Worm (Caenorhabditis elegans) whole organism, midembryonic: Measurements from ENCODE around the gene F53E10.6.
"Not testable (repeated sequence)": the region's sequence is repeated elsewhere in the genome, so short reads cannot be mapped to it uniquely, and the experiment has no call there.

Source experiments
- T22C8.4 ChIP-seq: fragments of 200-800 bp; sonication (Bioruptor generic); IDR thresholded peaks from 2 replicates; pipeline ENCODE4 v1.3.6; 2022; ENCODE audit warnings: missing genetic modification characterization, missing compliant biosample characterization
- cog-1 ChIP-seq: sonication (generic microtip); optimal IDR thresholded peaks from 2 replicates; lab custom pipeline; 2016; ENCODE audit warnings: missing genetic modification characterization, missing compliant biosample characterization
- flt-1 ChIP-seq: fragments of 200-800 bp; sonication (Bioruptor generic); IDR thresholded peaks from 2 replicates; pipeline ENCODE4 v1.3.6; 2022; ENCODE audit warnings: missing genetic modification characterization, missing compliant biosample characterization
- klf-2 ChIP-seq: fragments of 200-800 bp; sonication (Bioruptor generic); conservative IDR thresholded peaks from 2 replicates; pipeline ENCODE4 v1.3.6; 2022; ENCODE audit warnings: missing genetic modification reagents, missing genetic modification characterization, missing compliant biosample characterization
- med-1 ChIP-seq: sonication (generic microtip); optimal IDR thresholded peaks from 2 replicates; lab custom pipeline; 2017; ENCODE audit warnings: missing genetic modification characterization, mild to moderate bottlenecking, missing compliant biosample characterization, antibody characterized with exemption, missing genetic modification reagents; ENCODE audit not compliant: insufficient read depth
- ref-1 ChIP-seq: fragments of 200-800 bp; sonication (Bioruptor generic); conservative IDR thresholded peaks from 2 replicates; pipeline ENCODE4 v1.3.6; 2022; ENCODE audit warnings: missing genetic modification reagents, missing genetic modification characterization, missing compliant biosample characterization
- tab-1 ChIP-seq: fragments of 200-800 bp; sonication (Bioruptor generic); IDR thresholded peaks from 2 replicates; pipeline ENCODE4 v1.3.6; 2022; ENCODE audit warnings: missing genetic modification characterization, missing compliant biosample characterization
- ztf-23 ChIP-seq: fragments of 200-800 bp; sonication (Bioruptor generic); IDR thresholded peaks from 2 replicates; pipeline ENCODE4 v1.3.6; 2022; ENCODE audit warnings: missing genetic modification reagents, missing genetic modification characterization, missing compliant biosample characterization
- ztf-29 ChIP-seq: fragments of 200-800 bp; sonication (Bioruptor generic); IDR thresholded peaks from 2 replicates; pipeline ENCODE4 v1.3.6; 2022; ENCODE audit warnings: missing genetic modification reagents, missing genetic modification characterization, missing compliant biosample characterization

Gene F53E10.6

DNA sequence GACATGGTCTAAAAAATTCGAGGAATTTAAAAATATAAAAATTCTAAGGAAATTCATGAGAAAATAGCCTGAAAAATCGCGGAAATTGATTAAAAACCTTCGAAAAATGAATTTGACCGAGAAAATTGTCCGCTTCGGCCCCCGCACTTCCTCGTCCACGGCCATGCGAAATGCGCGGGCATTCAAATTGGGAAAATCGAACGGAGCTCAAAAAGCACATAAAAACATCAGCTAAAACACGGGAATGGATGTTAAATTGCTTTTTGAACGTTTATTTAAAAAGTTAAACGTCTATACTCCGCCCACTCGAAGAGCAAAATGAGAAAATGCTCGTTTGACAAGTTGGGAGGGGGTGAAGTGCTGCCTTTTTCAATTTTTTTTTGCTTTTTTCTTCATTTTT, at the start of gene F53E10.6:
Gene F53E10.6 (minus strand): TSS at position 8 of the 400 bp plus-strand sequence.
- TF ChIP-seq T22C8.4 (GFP tag; lab: Robert Waterston, UW) (no peak), ztf-23 (GFP tag; lab: Robert Waterston, UW) (no peak), cog-1 (tag; lab: Kevin White, UChicago) (peak; percentile 4)

DNA sequence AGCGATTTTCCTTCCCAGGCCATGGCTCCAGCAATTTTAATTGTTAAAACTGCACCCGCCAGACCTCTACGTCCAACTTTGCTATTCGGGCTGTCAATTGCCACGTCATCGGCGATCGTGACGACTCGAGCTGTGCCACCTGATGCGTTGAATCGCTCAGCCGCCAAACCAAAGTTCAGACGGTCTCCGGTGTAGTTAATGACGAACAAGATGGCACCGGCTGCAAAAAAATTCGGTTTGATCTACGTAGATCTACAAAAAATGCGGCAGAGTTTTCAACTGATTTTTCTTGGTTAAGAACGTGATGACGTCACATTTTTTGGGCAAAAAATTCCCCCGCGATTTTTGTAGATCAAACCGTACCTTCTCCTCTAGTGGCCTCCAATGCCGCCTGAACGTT, 48.1 kb upstream of the F53E10.6 start:
- TF ChIP-seq tab-1, result no peak
- TF ChIP-seq ztf-29 (GFP tag; lab: Robert Waterston, UW), result no peak
- no peak for TF ChIP-seq ref-1 (GFP tag; lab: Robert Waterston, UW)
- TF ChIP-seq T22C8.4 (GFP tag; lab: Robert Waterston, UW), result no peak
- TF ChIP-seq ztf-23 (GFP tag; lab: Robert Waterston, UW), result no peak
- no peak for TF ChIP-seq med-1 (GFP tag; lab: Kevin White, UChicago)
- TF ChIP-seq flt-1 (GFP tag; lab: Robert Waterston, UW), result no peak
- TF ChIP-seq klf-2 (GFP tag; lab: Robert Waterston, UW), result no peak
- no peak for TF ChIP-seq cog-1 (tag; lab: Kevin White, UChicago)

DNA sequence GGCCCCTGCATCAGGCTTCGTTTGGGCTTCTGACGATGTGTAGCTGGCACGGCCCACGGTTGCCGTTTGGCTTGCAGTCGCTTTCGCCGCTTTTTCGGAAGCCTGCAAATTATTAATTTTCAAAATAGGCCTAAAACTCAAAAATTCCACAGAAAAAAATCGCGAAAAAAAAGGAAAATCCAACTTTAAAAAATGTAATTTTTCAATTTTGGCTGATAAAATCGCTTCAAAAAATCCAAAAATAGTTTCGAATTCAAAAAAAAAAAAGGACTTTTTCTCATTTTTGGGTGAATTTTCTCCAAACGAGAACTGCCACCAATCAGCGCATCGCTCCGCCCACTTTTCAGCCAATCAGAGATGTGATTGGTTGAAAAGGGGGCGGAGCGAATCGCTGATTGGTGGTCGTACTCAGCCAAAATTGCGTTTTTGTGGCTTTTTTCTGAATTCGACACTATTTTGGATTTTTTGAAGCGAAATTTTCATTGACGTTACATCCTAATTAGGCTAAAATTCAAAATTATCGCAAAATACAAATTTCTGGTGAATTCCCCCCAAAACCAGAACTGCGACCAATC, 44.4 kb upstream of the F53E10.6 start:
- TF ChIP-seq med-1 (GFP tag; lab: Kevin White, UChicago), result no peak
- TF ChIP-seq ztf-23 (GFP tag; lab: Robert Waterston, UW), result no peak
- no peak for TF ChIP-seq ref-1 (GFP tag; lab: Robert Waterston, UW)
- no peak for TF ChIP-seq T22C8.4 (GFP tag; lab: Robert Waterston, UW)

DNA sequence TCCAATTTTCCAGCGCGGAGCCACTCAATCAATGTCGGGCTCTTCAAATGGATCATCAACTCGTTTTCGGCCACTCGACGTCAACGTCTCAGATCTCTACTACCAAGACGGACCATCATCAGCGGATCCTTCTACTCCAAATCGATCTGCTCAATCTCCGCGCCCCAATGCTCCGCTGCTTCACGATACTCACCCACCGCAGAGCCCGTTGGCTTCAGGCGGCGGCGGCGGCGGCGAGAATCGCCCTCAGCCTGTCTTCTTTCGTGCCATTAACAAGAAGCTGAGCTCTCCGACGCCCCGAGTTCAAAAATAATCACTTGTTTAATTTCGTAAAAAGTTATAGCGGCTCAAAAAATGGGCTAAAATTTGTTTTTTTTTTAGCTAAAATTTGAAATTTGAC, 43.2 kb upstream of the F53E10.6 start:
- TF ChIP-seq tab-1 (no peak), med-1 (GFP tag; lab: Kevin White, UChicago) (no peak), ztf-29 (GFP tag; lab: Robert Waterston, UW) (no peak), klf-2 (GFP tag; lab: Robert Waterston, UW) (no peak), flt-1 (GFP tag; lab: Robert Waterston, UW) (no peak), ztf-23 (GFP tag; lab: Robert Waterston, UW) (no peak), ref-1 (GFP tag; lab: Robert Waterston, UW) (no peak), cog-1 (tag; lab: Kevin White, UChicago) (no peak), T22C8.4 (GFP tag; lab: Robert Waterston, UW) (no peak)

DNA sequence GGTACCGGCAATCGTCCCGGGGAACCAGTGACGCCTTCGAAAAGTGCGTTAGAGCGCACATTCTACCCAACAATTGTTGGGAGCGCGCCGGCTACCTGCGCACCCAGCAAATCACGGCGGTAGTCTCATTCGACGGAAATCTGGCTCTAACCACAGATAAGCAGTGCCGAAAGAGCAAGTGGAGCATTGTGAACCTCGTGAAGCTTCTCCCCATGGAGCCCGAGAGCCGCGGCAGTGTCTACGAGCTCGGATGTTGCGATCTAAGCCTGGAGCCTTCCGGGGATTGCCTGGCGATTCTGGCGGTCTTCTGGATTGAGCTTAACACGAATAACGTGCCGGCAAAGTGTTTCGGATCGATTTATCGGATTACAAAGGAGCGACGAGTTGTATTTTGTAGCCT, 36.6 kb upstream of the F53E10.6 start:
- TF ChIP-seq med-1 (GFP tag; lab: Kevin White, UChicago), result no peak
- TF ChIP-seq tab-1, result no peak
- no peak for TF ChIP-seq ref-1 (GFP tag; lab: Robert Waterston, UW)
- no peak for TF ChIP-seq cog-1 (tag; lab: Kevin White, UChicago)
- no peak for TF ChIP-seq flt-1 (GFP tag; lab: Robert Waterston, UW)
- TF ChIP-seq klf-2 (GFP tag; lab: Robert Waterston, UW), result no peak
- no peak for TF ChIP-seq T22C8.4 (GFP tag; lab: Robert Waterston, UW)
- TF ChIP-seq ztf-29 (GFP tag; lab: Robert Waterston, UW), result no peak
- TF ChIP-seq ztf-23 (GFP tag; lab: Robert Waterston, UW), result no peak

DNA sequence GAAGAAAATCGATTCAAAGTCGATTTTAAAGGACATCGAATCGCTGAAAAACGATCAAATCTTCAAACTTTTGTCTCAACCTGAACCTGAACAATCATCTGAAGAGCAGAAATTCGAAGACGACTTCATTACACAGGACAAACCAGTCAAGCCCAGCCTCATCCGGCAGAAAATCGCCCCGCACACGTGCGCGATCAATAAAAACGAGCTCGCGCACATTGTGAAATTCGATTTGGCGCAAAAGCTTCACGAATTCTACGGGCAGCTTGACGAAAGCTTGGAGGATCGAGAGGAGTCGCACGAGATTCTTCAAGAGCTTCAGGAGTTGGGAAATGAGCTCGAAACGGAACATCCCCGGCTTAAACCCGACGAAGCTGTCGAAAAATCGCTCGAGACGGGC, 36.2 kb upstream of the F53E10.6 start, which contains the start of gene W02H5.2:
Gene W02H5.2 (plus strand): TSS at position 301 of the 400 bp plus-strand sequence.
- TF ChIP-seq med-1 (GFP tag; lab: Kevin White, UChicago) (no peak), flt-1 (GFP tag; lab: Robert Waterston, UW) (no peak), cog-1 (tag; lab: Kevin White, UChicago) (no peak), ztf-29 (GFP tag; lab: Robert Waterston, UW) (no peak), tab-1 (no peak), klf-2 (GFP tag; lab: Robert Waterston, UW) (no peak), ztf-23 (GFP tag; lab: Robert Waterston, UW) (no peak), T22C8.4 (GFP tag; lab: Robert Waterston, UW) (no peak), ref-1 (GFP tag; lab: Robert Waterston, UW) (no peak)

DNA sequence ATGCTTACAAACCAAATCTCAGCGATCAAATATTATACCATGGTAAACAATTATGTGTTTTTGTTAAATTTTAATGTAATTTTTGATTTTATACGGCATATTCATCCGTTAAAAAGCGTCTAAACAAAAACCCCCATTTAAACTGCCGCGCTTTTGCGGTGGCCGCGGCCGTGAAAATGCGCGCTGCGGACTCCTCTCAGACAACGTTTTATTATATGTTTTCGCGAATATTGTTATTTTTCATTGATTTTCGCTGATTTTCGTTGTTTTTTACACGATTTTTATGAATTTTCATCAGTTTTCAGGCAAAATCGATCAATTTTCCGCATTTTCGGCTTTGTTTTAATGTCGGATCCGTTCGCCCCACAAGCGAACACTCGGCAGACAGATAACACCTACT, 35.7 kb upstream of the F53E10.6 start, which contains the start of gene W02H5.19:
Gene W02H5.19 (plus strand): TSS at position 346 of the 400 bp plus-strand sequence.
- TF ChIP-seq ref-1 (GFP tag; lab: Robert Waterston, UW) (no peak), T22C8.4 (GFP tag; lab: Robert Waterston, UW) (0 out of 2 replicates have a peak, but pooled peaks have one; percentile 33), ztf-29 (GFP tag; lab: Robert Waterston, UW) (peak; percentile 41; the same call in 1 of the 2 replicates), med-1 (GFP tag; lab: Kevin White, UChicago) (no peak), flt-1 (GFP tag; lab: Robert Waterston, UW) (peak; percentile 68; the same call in 1 of the 2 replicates), ztf-23 (GFP tag; lab: Robert Waterston, UW) (peak; percentile 70; the same call in 1 of the 2 replicates), klf-2 (GFP tag; lab: Robert Waterston, UW) (no peak), tab-1 (no peak), cog-1 (tag; lab: Kevin White, UChicago) (peak; percentile 34)

DNA sequence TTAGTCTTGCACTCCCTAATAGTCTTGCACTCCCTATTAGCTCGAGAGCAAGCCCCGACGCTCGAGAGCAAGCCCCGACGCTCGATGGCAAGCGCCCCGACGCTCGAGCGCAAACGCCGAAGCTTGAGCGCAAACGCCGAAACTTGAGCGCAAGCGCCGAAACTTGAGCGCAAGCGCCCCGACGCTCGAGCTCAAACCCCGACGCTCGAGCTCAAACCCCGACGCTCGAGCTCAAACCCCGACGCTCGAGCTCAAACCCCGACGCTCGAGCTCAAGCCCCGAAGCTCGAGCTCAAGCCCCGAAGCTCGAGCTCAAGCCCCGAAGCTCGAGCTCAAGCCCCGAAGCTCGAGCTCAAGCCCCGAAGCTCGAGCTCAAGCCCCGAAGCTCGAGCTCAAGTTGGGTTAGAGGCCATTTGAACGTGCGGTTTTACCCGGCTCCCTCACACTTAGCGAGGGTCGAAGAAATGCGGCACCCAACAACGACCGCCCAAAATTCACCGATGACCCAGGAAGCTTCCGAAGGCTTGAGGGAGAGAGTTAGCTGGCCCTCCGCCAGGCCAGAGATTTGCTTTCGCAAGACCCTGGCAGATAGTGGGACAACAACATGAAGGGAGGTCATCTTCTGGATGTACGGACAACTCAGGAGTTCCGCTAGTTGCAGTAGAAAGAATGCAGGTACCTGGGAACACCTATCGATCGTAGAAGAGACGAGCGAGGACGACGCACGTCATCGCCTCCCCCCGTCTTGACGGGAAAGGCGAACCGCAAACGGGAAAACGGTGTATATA, 32.1 kb upstream of the F53E10.6 start:
- TF ChIP-seq ztf-29 (GFP tag; lab: Robert Waterston, UW) (peak; percentile 43; the same call in 1 of the 2 replicates), flt-1 (GFP tag; lab: Robert Waterston, UW) (0 out of 2 replicates have a peak, but pooled peaks have one; percentile 10)

DNA sequence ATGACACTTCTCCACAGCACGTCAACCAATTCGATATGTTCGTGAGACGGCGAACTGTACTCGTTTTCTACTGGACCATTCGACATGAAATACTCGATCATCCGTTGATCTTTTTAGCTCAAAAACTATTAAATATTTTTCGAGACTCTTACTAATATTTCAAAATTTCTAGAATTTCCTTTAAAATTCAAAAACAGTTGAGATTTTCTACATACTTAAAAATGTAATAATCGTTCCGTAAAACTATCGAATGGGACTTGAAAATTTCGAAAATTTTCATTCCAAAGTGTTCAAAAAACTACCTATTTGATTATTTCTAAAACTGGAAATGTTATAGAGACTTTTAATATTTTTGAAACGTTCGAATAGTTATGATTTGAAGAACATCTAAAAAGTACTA, 22.5 kb upstream of the F53E10.6 start, which contains the start of gene sknr-1:
Gene sknr-1 (minus strand): TSS at position 101 of the 400 bp plus-strand sequence.
- TF ChIP-seq ztf-29 (GFP tag; lab: Robert Waterston, UW); klf-2 (GFP tag; lab: Robert Waterston, UW); med-1 (GFP tag; lab: Kevin White, UChicago): not testable (repeated sequence)
